Worm (Caenorhabditis elegans) whole organism, L3 larva: Measurements from ENCODE around the gene R11.4.

Experiments
- ZK546.5 ChIP-seq: sonication (generic microtip); optimal IDR thresholded peaks from 2 replicates; lab custom pipeline; 2017; ENCODE audit warnings: missing biosample characterization, missing genetic modification characterization
- aly-2 ChIP-seq: fragments of 150-350 bp; optimal IDR thresholded peaks from 2 replicates; lab custom pipeline; 2014; ENCODE audit warnings: missing biosample characterization, missing genetic modification characterization
- ceh-82 ChIP-seq: fragments of 150-350 bp; optimal IDR thresholded peaks from 2 replicates; lab custom pipeline; 2014; ENCODE audit warnings: missing biosample characterization, missing genetic modification characterization
- nhr-11 ChIP-seq: fragments of 150-350 bp; optimal IDR thresholded peaks from 2 replicates; lab custom pipeline; 2014; ENCODE audit warnings: missing biosample characterization, missing genetic modification characterization
- nhr-28 ChIP-seq: fragments of 150-350 bp; optimal IDR thresholded peaks from 2 replicates; lab custom pipeline; 2014; ENCODE audit warnings: missing biosample characterization, missing genetic modification characterization
- nhr-76 ChIP-seq: fragments of 150-350 bp; sonication (generic microtip); optimal IDR thresholded peaks from 5 replicates; lab custom pipeline; 2014; ENCODE audit warnings: missing biosample characterization, missing genetic modification characterization
- pha-4 ChIP-seq: fragments of 150-350 bp; optimal IDR thresholded peaks from 2 replicates; lab custom pipeline; 2014; ENCODE audit warnings: missing biosample characterization, missing genetic modification reagents, missing genetic modification characterization
- sea-2 ChIP-seq: fragments of 150-350 bp; sonication (generic microtip); optimal IDR thresholded peaks from 4 replicates; lab custom pipeline; 2014; ENCODE audit warnings: missing biosample characterization, missing genetic modification reagents, missing genetic modification characterization
- tbx-2 ChIP-seq: sonication (generic microtip); optimal IDR thresholded peaks from 2 replicates; lab custom pipeline; 2016; ENCODE audit warnings: mild to moderate bottlenecking, missing genetic modification characterization, missing compliant biosample characterization
- unc-39 ChIP-seq: sonication (generic microtip); optimal IDR thresholded peaks from 4 replicates; lab custom pipeline; 2017; ENCODE audit warnings: missing biosample characterization, missing genetic modification characterization

DNA sequence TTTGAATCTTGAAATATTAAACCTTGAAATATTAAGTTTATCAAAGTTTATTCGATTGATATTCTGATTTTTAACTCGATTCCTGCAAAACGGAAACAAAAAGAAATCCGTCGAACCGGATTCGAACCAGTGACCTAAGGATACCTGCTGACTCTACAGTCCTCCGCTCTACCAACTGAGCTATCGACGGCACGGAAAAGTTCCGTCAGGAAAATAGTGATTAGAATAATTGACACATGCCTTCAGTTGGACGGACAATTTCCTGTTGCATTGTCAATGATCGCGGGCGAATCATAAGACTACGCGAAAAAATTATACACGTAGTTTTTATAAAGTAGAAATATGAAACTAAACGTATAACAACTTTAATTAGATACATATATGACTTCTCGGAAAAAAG is 1.3 kb downstream of the R11.4 start:
- TF ChIP-seq nhr-28 (tag; lab: Kevin White, UChicago) (no peak), aly-2 (tag; lab: Kevin White, UChicago) (no peak), ZK546.5 (tag; lab: Kevin White, UChicago) (no peak), ceh-82 (tag; lab: Kevin White, UChicago) (no peak), nhr-76 (tag; lab: Kevin White, UChicago) (no peak), pha-4 (tag; lab: Kevin White, UChicago) (no peak), unc-39 (tag; lab: Kevin White, UChicago) (no peak), sea-2 (GFP tag; lab: Kevin White, UChicago) (no peak), nhr-11 (tag; lab: Kevin White, UChicago) (no peak), tbx-2 (tag; lab: Kevin White, UChicago) (no peak)
